Fruit fly (Drosophila melanogaster) whole organism, embryonic: ENCODE results near the gene CG31219.

Experiments used
- Abd-B ChIP-seq: fragments of 200-800 bp; sonication (Bioruptor generic); optimal IDR thresholded peaks from 2 replicates; lab custom pipeline; 2018; ENCODE audit warnings: missing biosample characterization, mild to moderate bottlenecking, missing genetic modification characterization, moderate library complexity
- Asciz ChIP-seq: fragments of 200-800 bp; sonication (Bioruptor generic); optimal IDR thresholded peaks from 2 replicates; lab custom pipeline; 2017; ENCODE audit warnings: missing biosample characterization, mild to moderate bottlenecking, missing genetic modification characterization, missing genetic modification reagents
- Awh ChIP-seq: fragments of 200-800 bp; sonication (Bioruptor generic); IDR thresholded peaks from 2 replicates; pipeline ENCODE4, ENCODE4 v1.3.6; 2022; ENCODE audit warnings: missing biosample characterization, missing genetic modification characterization
- Blimp-1 ChIP-seq: fragments of 200-800 bp; sonication (Bioruptor generic); optimal IDR thresholded peaks from 3 replicates; lab custom pipeline; 2018; ENCODE audit warnings: missing biosample characterization, missing genetic modification characterization, mild to moderate bottlenecking, moderate library complexity, missing genetic modification reagents
- C15 ChIP-seq: fragments of 200-800 bp; sonication (Bioruptor generic); IDR thresholded peaks from 3 replicates; pipeline ENCODE4 v1.3.6; 2022; ENCODE audit warnings: missing biosample characterization, missing genetic modification characterization
- CG10274 ChIP-seq: fragments of 200-800 bp; sonication (Bioruptor generic); optimal IDR thresholded peaks from 3 replicates; lab custom pipeline; 2017; ENCODE audit warnings: missing biosample characterization, mild to moderate bottlenecking, missing genetic modification characterization
- CG10366 ChIP-seq: fragments of 200-800 bp; sonication (Bioruptor generic); IDR thresholded peaks from 2 replicates; pipeline ENCODE4 v1.3.6; 2022; ENCODE audit warnings: missing biosample characterization, missing genetic modification characterization
- CG10431 ChIP-seq: fragments of 200-800 bp; sonication (Bioruptor generic); optimal IDR thresholded peaks from 3 replicates; lab custom pipeline; 2018; ENCODE audit warnings: missing biosample characterization, mild to moderate bottlenecking, missing genetic modification characterization
- CG12769 ChIP-seq: fragments of 200-800 bp; sonication (Bioruptor generic); optimal IDR thresholded peaks from 2 replicates; lab custom pipeline; 2019; ENCODE audit warnings: missing biosample characterization, mild to moderate bottlenecking, missing genetic modification characterization, moderate library complexity
- CG13624 ChIP-seq: fragments of 200-800 bp; sonication (Bioruptor generic); optimal IDR thresholded peaks from 2 replicates; lab custom pipeline; 2016; ENCODE audit warnings: missing biosample characterization, missing genetic modification characterization
- CG14710 ChIP-seq: fragments of 200-800 bp; sonication (Bioruptor generic); optimal IDR thresholded peaks from 3 replicates; lab custom pipeline; 2019; ENCODE audit warnings: missing biosample characterization, mild to moderate bottlenecking, missing genetic modification characterization, moderate library complexity
- CG15514 ChIP-seq: fragments of 200-800 bp; sonication (Bioruptor generic); optimal IDR thresholded peaks from 3 replicates; lab custom pipeline; 2017; ENCODE audit warnings: missing biosample characterization, missing genetic modification characterization, mild to moderate bottlenecking, moderate library complexity, missing genetic modification reagents
- CG17328 ChIP-seq: fragments of 200-800 bp; sonication (Bioruptor generic); IDR thresholded peaks from 2 replicates; pipeline ENCODE4 v1.3.6; 2022; ENCODE audit warnings: missing biosample characterization, missing genetic modification characterization
- CG17361 ChIP-seq: fragments of 200-800 bp; sonication (Bioruptor generic); IDR thresholded peaks from 3 replicates; pipeline ENCODE4 v1.3.6; 2022; ENCODE audit warnings: missing biosample characterization, missing genetic modification characterization
- CG17829 ChIP-seq: fragments of 200-800 bp; optimal IDR thresholded peaks from 2 replicates; lab custom pipeline; 2019; ENCODE audit warnings: missing biosample characterization, mild to moderate bottlenecking, missing genetic modification characterization, moderate library complexity
- CG18599 ChIP-seq: fragments of 200-800 bp; sonication (Bioruptor generic); optimal IDR thresholded peaks from 3 replicates; lab custom pipeline; 2017; ENCODE audit warnings: missing biosample characterization, missing genetic modification characterization, mild to moderate bottlenecking, moderate library complexity, missing genetic modification reagents
- CG2199 ChIP-seq: fragments of 200-800 bp; sonication (Bioruptor generic); IDR thresholded peaks from 3 replicates; pipeline ENCODE4 v1.3.6; 2022; ENCODE audit warnings: missing biosample characterization, missing genetic modification characterization
- CG2202 ChIP-seq: fragments of 200-800 bp; sonication (Bioruptor generic); optimal IDR thresholded peaks from 2 replicates; lab custom pipeline; 2018; ENCODE audit warnings: missing biosample characterization, mild to moderate bottlenecking, missing genetic modification characterization
- CG30403 ChIP-seq: fragments of 200-800 bp; sonication (Bioruptor generic); optimal IDR thresholded peaks from 3 replicates; lab custom pipeline; 2016; ENCODE audit warnings: missing biosample characterization, missing genetic modification characterization
- CG4820 ChIP-seq: fragments of 200-800 bp; sonication (Bioruptor generic); optimal IDR thresholded peaks from 3 replicates; lab custom pipeline; 2016; ENCODE audit warnings: missing biosample characterization, missing genetic modification characterization
- CG6654 ChIP-seq: fragments of 200-800 bp; sonication (Bioruptor generic); optimal IDR thresholded peaks from 2 replicates; lab custom pipeline; 2017; ENCODE audit warnings: missing biosample characterization, mild to moderate bottlenecking, missing genetic modification characterization
- Dip3 ChIP-seq: fragments of 200-800 bp; sonication (Bioruptor generic); optimal IDR thresholded peaks from 3 replicates; lab custom pipeline; 2016; ENCODE audit warnings: missing biosample characterization, missing genetic modification characterization
- E2f1 ChIP-seq: fragments of 200-800 bp; sonication (Bioruptor generic); IDR thresholded peaks from 2 replicates; pipeline ENCODE4 v1.3.6; 2022; ENCODE audit warnings: missing biosample characterization, missing genetic modification characterization
- Fer3 ChIP-seq: fragments of 200-800 bp; sonication (Bioruptor generic); optimal IDR thresholded peaks from 2 replicates; lab custom pipeline; 2018; ENCODE audit warnings: missing biosample characterization, mild to moderate bottlenecking, missing genetic modification characterization, moderate library complexity
- HLHmδ ChIP-seq: fragments of 200-800 bp; sonication (Bioruptor generic); optimal IDR thresholded peaks from 2 replicates; lab custom pipeline; 2018; ENCODE audit warnings: missing biosample characterization, mild to moderate bottlenecking, missing genetic modification characterization, moderate library complexity
- HmgZ ChIP-seq: fragments of 200-800 bp; sonication (Bioruptor generic); optimal IDR thresholded peaks from 2 replicates; lab custom pipeline; 2018; ENCODE audit warnings: missing biosample characterization, mild to moderate bottlenecking, missing genetic modification characterization
- Hr3 ChIP-seq: fragments of 200-800 bp; sonication (Bioruptor generic); optimal IDR thresholded peaks from 3 replicates; lab custom pipeline; 2016; ENCODE audit warnings: missing biosample characterization, missing genetic modification characterization
- Hsf ChIP-seq: fragments of 200-800 bp; sonication (Bioruptor generic); optimal IDR thresholded peaks from 3 replicates; lab custom pipeline; 2016; ENCODE audit warnings: missing biosample characterization, missing genetic modification characterization
- Lpt ChIP-seq: fragments of >200 bp; optimal IDR thresholded peaks from 2 replicates; lab custom pipeline; 2018; ENCODE audit warnings: missing biosample characterization, missing genetic modification characterization
- NfI ChIP-seq: fragments of 200-800 bp; sonication (Bioruptor generic); optimal IDR thresholded peaks from 3 replicates; lab custom pipeline; 2018; ENCODE audit warnings: missing biosample characterization, mild to moderate bottlenecking, missing genetic modification characterization, moderate library complexity
- Oli ChIP-seq: fragments of 200-800 bp; sonication (Bioruptor generic); optimal IDR thresholded peaks from 2 replicates; lab custom pipeline; 2018; ENCODE audit warnings: missing biosample characterization, mild to moderate bottlenecking, missing genetic modification characterization, moderate library complexity
- Spps ChIP-seq: fragments of 200-800 bp; sonication (Bioruptor generic); optimal IDR thresholded peaks from 2 replicates; lab custom pipeline; 2018; ENCODE audit warnings: missing biosample characterization, mild to moderate bottlenecking, missing genetic modification characterization
- bsh ChIP-seq, 2 experiments: fragments of 200-800 bp; sonication (Bioruptor generic); optimal IDR thresholded peaks; 2 replicates each; lab custom pipeline; 2017 to 2018; ENCODE audit warnings: mild to moderate bottlenecking in 2 of 2, missing biosample characterization in 2 of 2, missing genetic modification characterization in 2 of 2, moderate library complexity in 1 of 2
- btn ChIP-seq: fragments of 200-800 bp; sonication (Bioruptor generic); optimal IDR thresholded peaks from 2 replicates; lab custom pipeline; 2016; ENCODE audit warnings: missing biosample characterization, missing genetic modification characterization
- caup ChIP-seq: fragments of 200-800 bp; sonication (Bioruptor generic); optimal IDR thresholded peaks from 3 replicates; lab custom pipeline; 2017; ENCODE audit warnings: missing biosample characterization, mild to moderate bottlenecking, missing genetic modification characterization, moderate library complexity; ENCODE audit not compliant: severe bottlenecking
- dm ChIP-seq: fragments of 200-800 bp; sonication (Bioruptor generic); optimal IDR thresholded peaks from 3 replicates; lab custom pipeline; 2016; ENCODE audit warnings: missing biosample characterization, missing genetic modification characterization
- dpn ChIP-seq, 2 experiments: fragments of 200-800 bp; sonication (Bioruptor generic); optimal IDR thresholded peaks; 3 replicates each; lab custom pipeline; 2016; ENCODE audit warnings: missing biosample characterization in 2 of 2, missing genetic modification characterization in 2 of 2
- fu2 ChIP-seq: fragments of 200-800 bp; sonication (Bioruptor generic); optimal IDR thresholded peaks from 2 replicates; lab custom pipeline; 2016; ENCODE audit warnings: missing biosample characterization, missing genetic modification characterization
- gem ChIP-seq: fragments of 200-800 bp; sonication (Bioruptor generic); optimal IDR thresholded peaks from 2 replicates; lab custom pipeline; 2019; ENCODE audit warnings: missing biosample characterization, mild to moderate bottlenecking, missing genetic modification characterization, moderate library complexity
- grau ChIP-seq: fragments of 200-800 bp; optimal IDR thresholded peaks from 3 replicates; lab custom pipeline; 2019; ENCODE audit warnings: missing biosample characterization, mild to moderate bottlenecking, missing genetic modification characterization, moderate library complexity
- hth ChIP-seq: fragments of >200 bp; optimal IDR thresholded peaks from 2 replicates; lab custom pipeline; 2017; ENCODE audit warnings: inconsistent platforms
- jing ChIP-seq: fragments of 200-800 bp; sonication (Bioruptor generic); optimal IDR thresholded peaks from 2 replicates; lab custom pipeline; 2018; ENCODE audit warnings: missing biosample characterization, mild to moderate bottlenecking, missing genetic modification characterization
- mam ChIP-seq: fragments of 200-800 bp; sonication (Bioruptor generic); optimal IDR thresholded peaks from 3 replicates; lab custom pipeline; 2016; ENCODE audit warnings: missing biosample characterization, missing genetic modification characterization
- oc ChIP-seq: fragments of 200-800 bp; sonication (Bioruptor generic); optimal IDR thresholded peaks from 2 replicates; lab custom pipeline; 2018; ENCODE audit warnings: missing biosample characterization, mild to moderate bottlenecking, missing genetic modification characterization, moderate library complexity
- odd ChIP-seq: fragments of 200-800 bp; sonication (Bioruptor generic); optimal IDR thresholded peaks from 2 replicates; lab custom pipeline; 2017; ENCODE audit warnings: missing biosample characterization, mild to moderate bottlenecking, missing genetic modification characterization
- sd ChIP-seq: fragments of 200-800 bp; sonication (Bioruptor generic); optimal IDR thresholded peaks from 3 replicates; lab custom pipeline; 2018; ENCODE audit warnings: missing biosample characterization, mild to moderate bottlenecking, missing genetic modification characterization, moderate library complexity
- sima ChIP-seq: fragments of 200-800 bp; sonication (Bioruptor generic); optimal IDR thresholded peaks from 2 replicates; lab custom pipeline; 2016; ENCODE audit warnings: missing biosample characterization, missing genetic modification characterization
- sug ChIP-seq: fragments of 200-800 bp; optimal IDR thresholded peaks from 2 replicates; lab custom pipeline; 2019; ENCODE audit warnings: missing biosample characterization, mild to moderate bottlenecking, missing genetic modification characterization, moderate library complexity
- trem ChIP-seq: fragments of 200-800 bp; optimal IDR thresholded peaks from 3 replicates; lab custom pipeline; 2019; ENCODE audit warnings: missing biosample characterization, mild to moderate bottlenecking, missing genetic modification characterization, moderate library complexity

CG31219 gene

DNA sequence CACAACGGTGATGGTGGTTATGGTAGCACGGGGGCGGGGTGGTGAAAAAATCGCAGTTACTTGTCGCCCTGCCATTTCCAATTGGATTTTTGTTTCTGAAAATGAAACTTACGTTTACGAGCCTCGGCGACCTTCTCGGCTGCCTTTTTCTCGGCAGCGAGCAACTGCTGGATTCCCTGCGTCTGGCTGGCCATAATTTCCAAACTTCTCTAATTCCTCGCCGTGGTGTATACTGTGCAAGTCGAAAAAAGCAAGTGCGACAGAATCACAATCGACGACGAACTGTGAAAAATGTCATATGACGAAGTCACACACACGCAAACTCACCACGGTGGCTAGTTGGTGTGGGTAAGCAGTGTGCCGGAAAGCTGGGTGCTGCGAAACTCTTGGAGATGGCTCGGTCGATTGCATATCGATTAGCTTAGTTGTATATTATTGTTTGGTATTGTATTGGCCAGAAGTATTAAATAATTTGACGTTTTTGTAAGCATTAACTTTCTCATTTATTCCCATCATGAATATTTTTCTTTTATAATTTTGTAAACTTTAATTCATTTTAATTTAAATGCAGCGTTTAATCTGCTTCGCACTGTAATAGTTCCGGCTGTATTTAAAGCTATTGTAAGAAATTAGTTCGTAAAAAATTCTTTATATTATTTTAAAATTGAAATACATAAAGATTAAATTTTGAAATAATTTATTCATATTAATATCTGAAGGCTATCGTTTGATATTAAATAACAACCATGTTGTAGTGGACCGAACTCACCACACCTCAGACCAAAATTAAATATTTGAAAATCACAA lies 6.5 kb upstream of the CG31219 start, which contains the start of gene Vha13 (continued):
- TF ChIP-seq jing (GFP tag; lab: Kevin White, UChicago) (no peak), sug (tag; lab: Kevin White, UChicago) (peak; percentile 28), CG2202 (tag; lab: Kevin White, UChicago) (no peak), CG10274 (GFP tag; lab: Kevin White, UChicago) (no peak), E2f1 (GFP tag; lab: Robert Waterston, UW) (peak; percentile 36; the same call in 1 of the 2 replicates), gem (peak; percentile 51), mam (GFP tag; lab: Kevin White, UChicago) (peak; percentile 76), CG4820 (GFP tag; lab: Kevin White, UChicago) (peak; percentile 35), HmgZ (tag; lab: Kevin White, UChicago) (peak; percentile 53), C15 (GFP tag; lab: Robert Waterston, UW) (no peak), CG14710 (tag; lab: Kevin White, UChicago) (peak; percentile 34), Fer3 (tag; lab: Kevin White, UChicago) (peak; percentile 12), CG2199 (GFP tag; lab: Robert Waterston, UW) (0 out of 3 replicates have a peak, but pooled peaks have one; percentile 60), CG17829 (no peak), CG12769 (peak; percentile 55), Lpt (GFP tag; lab: Kevin White, UChicago) (no peak), CG15514 (peak; percentile 36), CG18599 (GFP tag; lab: Kevin White, UChicago) (peak; percentile 73), bsh (GFP tag; optimal IDR thresholded peaks at IDR 0.05; lab: Kevin White, UChicago) (peak in 1 of 2 experiments; percentile 30), Dip3 (peak; percentile 23), CG17361 (peak; percentile 69), CG10366 (GFP tag; lab: Robert Waterston, UW) (peak; percentile 48), btn (no peak), HLHmδ (GFP tag; lab: Kevin White, UChicago) (peak; percentile 83), Hsf (GFP tag; lab: Kevin White, UChicago) (peak; percentile 51), trem (tag; lab: Kevin White, UChicago) (no peak), CG30403 (peak; percentile 34), NfI (GFP tag; lab: Kevin White, UChicago) (peak; percentile 10), odd (GFP tag; lab: Kevin White, UChicago) (no peak), sd (tag; lab: Kevin White, UChicago) (peak; percentile 47), caup (no peak), hth (no peak), fu2 (GFP tag; lab: Kevin White, UChicago) (peak; percentile 42), Spps (tag; lab: Kevin White, UChicago) (no peak), dm (GFP tag; lab: Kevin White, UChicago) (peak; percentile 38), CG13624 (peak; percentile 46), Asciz (no peak), Awh (GFP tag; lab: Robert Waterston, UW) (no peak), Abd-B (GFP tag; lab: Kevin White, UChicago) (no peak), Hr3 (GFP tag; lab: Kevin White, UChicago) (peak; percentile 26), grau (no peak), CG6654 (GFP tag; lab: Kevin White, UChicago) (no peak), CG10431 (no peak), Blimp-1 (GFP tag; lab: Kevin White, UChicago) (no peak), Oli (tag; lab: Kevin White, UChicago) (no peak), oc (tag; lab: Kevin White, UChicago) (no peak), dpn (GFP tag; optimal IDR thresholded peaks at IDR 0.05; lab: Kevin White, UChicago) (peak; percentile 2 to 35), CG17328 (GFP tag; lab: Robert Waterston, UW) (peak; percentile 26; the same call in 1 of the 2 replicates), sima (no peak)
